Worm (Caenorhabditis elegans) whole organism, L4 larva: ENCODE measurements around the gene ugt-16.

Experiments used
- F44E2.7 ChIP-seq: fragments of 200-800 bp; sonication (Bioruptor generic); IDR thresholded peaks from 2 replicates; pipeline ENCODE4 v2.1.2; 2022; ENCODE audit warnings: missing genetic modification characterization, missing compliant biosample characterization
- F49E8.2 ChIP-seq: sonication (generic microtip); optimal IDR thresholded peaks from 2 replicates; lab custom pipeline; 2016; ENCODE audit warnings: missing compliant biosample characterization, mild to moderate bottlenecking, missing genetic modification characterization, borderline replicate concordance
- R02D3.7 ChIP-seq: fragments of 150-350 bp; sonication (generic microtip); optimal IDR thresholded peaks from 3 replicates; lab custom pipeline; 2014; ENCODE audit warnings: missing biosample characterization, missing genetic modification characterization
- T26A8.4 ChIP-seq: fragments of 200-800 bp; sonication (Bioruptor generic); IDR thresholded peaks from 2 replicates; pipeline ENCODE4 v1.3.6; 2022; ENCODE audit warnings: missing genetic modification characterization, missing compliant biosample characterization
- Y48G9A.11 ChIP-seq: fragments of 200-800 bp; sonication (Bioruptor generic); IDR thresholded peaks from 2 replicates; pipeline ENCODE4 v1.3.6; 2022; ENCODE audit warnings: missing genetic modification reagents, missing genetic modification characterization, missing compliant biosample characterization
- aha-1 ChIP-seq: fragments of 150-350 bp; peaks from one replicate; lab custom pipeline; 2014; ENCODE audit warnings: missing biosample characterization, missing genetic modification characterization
- arid-1 ChIP-seq: fragments of 200-800 bp; sonication (Bioruptor generic); conservative IDR thresholded peaks from 2 replicates; pipeline ENCODE4 v1.3.6; 2022; ENCODE audit warnings: missing genetic modification reagents, missing genetic modification characterization, missing compliant biosample characterization
- ceh-20 ChIP-seq: fragments of 200-800 bp; sonication (Bioruptor generic); IDR thresholded peaks from 2 replicates; pipeline ENCODE4 v1.3.6; 2022; ENCODE audit warnings: missing genetic modification reagents, missing genetic modification characterization, missing compliant biosample characterization
- ceh-62 ChIP-seq: sonication (generic microtip); optimal IDR thresholded peaks from 2 replicates; lab custom pipeline; 2017; ENCODE audit warnings: missing biosample characterization, missing genetic modification characterization
- cey-2 ChIP-seq: sonication (generic microtip); optimal IDR thresholded peaks from 3 replicates; lab custom pipeline; 2017; ENCODE audit warnings: missing genetic modification characterization, mild to moderate bottlenecking, missing compliant biosample characterization, antibody characterized with exemption, borderline replicate concordance; ENCODE audit not compliant: insufficient read depth
- daf-12 ChIP-seq: fragments of 150-350 bp; optimal IDR thresholded peaks from 2 replicates; lab custom pipeline; 2014; ENCODE audit warnings: missing biosample characterization, missing genetic modification reagents, missing genetic modification characterization
- daf-16 ChIP-seq, 3 experiments: sonication (generic microtip); optimal IDR thresholded peaks; 2 replicates each; lab custom pipeline; 2016 to 2017; ENCODE audit warnings: missing genetic modification characterization in 3 of 3, missing genetic modification reagents in 3 of 3, mild to moderate bottlenecking in 2 of 3, missing compliant biosample characterization in 2 of 3, missing biosample characterization in 1 of 3, moderate library complexity in 1 of 3
- dve-1 ChIP-seq: sonication (generic microtip); optimal IDR thresholded peaks from 2 replicates; lab custom pipeline; 2017; ENCODE audit warnings: antibody characterized with exemption, mild to moderate bottlenecking, missing genetic modification characterization, missing compliant biosample characterization; ENCODE audit not compliant: insufficient read depth
- egl-27 ChIP-seq: sonication (generic microtip); optimal IDR thresholded peaks from 3 replicates; lab custom pipeline; 2017; ENCODE audit warnings: missing biosample characterization, missing genetic modification reagents, missing genetic modification characterization
- egl-43 ChIP-seq: fragments of 200-800 bp; sonication (Bioruptor generic); IDR thresholded peaks from 2 replicates; pipeline ENCODE4 v1.3.6; 2022; ENCODE audit warnings: missing genetic modification reagents, missing genetic modification characterization, missing compliant biosample characterization
- hif-1 ChIP-seq, 2 experiments: sonication (generic microtip); optimal IDR thresholded peaks; 2 replicates each; lab custom pipeline; 2016 to 2017; ENCODE audit warnings: missing compliant biosample characterization in 2 of 2, missing genetic modification characterization in 2 of 2, missing genetic modification reagents in 2 of 2, missing genotype in 2 of 2, mild to moderate bottlenecking in 1 of 2
- hlh-11 ChIP-seq: fragments of 200-800 bp; sonication (Bioruptor generic); optimal IDR thresholded peaks from 2 replicates; lab custom pipeline; 2018; ENCODE audit warnings: mild to moderate bottlenecking, missing genetic modification characterization, missing compliant biosample characterization
- hlh-30 ChIP-seq: sonication (generic microtip); optimal IDR thresholded peaks from 2 replicates; lab custom pipeline; 2017; ENCODE audit warnings: antibody characterized with exemption, mild to moderate bottlenecking, missing genetic modification characterization, missing compliant biosample characterization; ENCODE audit not compliant: insufficient read depth
- lim-7 ChIP-seq: fragments of 200-800 bp; sonication (Bioruptor generic); IDR thresholded peaks from 2 replicates; pipeline ENCODE4 v1.3.6; 2022; ENCODE audit warnings: missing genetic modification characterization, missing compliant biosample characterization
- lsy-2 ChIP-seq, 2 experiments: fragments of 150-350 bp in 1 of 2; sonication (generic microtip) in 1 of 2; optimal IDR thresholded peaks; 2 replicates each; lab custom pipeline; 2014 to 2017; ENCODE audit warnings: missing biosample characterization in 2 of 2, missing genetic modification characterization in 2 of 2
- madf-5 ChIP-seq, 2 experiments: fragments of 200-800 bp; sonication (Bioruptor generic); IDR thresholded peaks; 2 replicates each; pipeline ENCODE4 v1.3.6; 2022; ENCODE audit warnings: missing compliant biosample characterization in 2 of 2, missing genetic modification characterization in 2 of 2
- mdl-1 ChIP-seq, 2 experiments: fragments of 150-350 bp in 1 of 2; sonication (generic microtip) in 1 of 2; optimal IDR thresholded peaks; 2 replicates each; lab custom pipeline; 2014 to 2017; ENCODE audit warnings: missing biosample characterization in 2 of 2, missing genetic modification characterization in 2 of 2
- mep-1 ChIP-seq: fragments of 150-350 bp; sonication (generic microtip); optimal IDR thresholded peaks from 3 replicates; lab custom pipeline; 2014; ENCODE audit warnings: missing biosample characterization, missing genetic modification characterization
- mes-2 ChIP-seq: sonication (generic microtip); optimal IDR thresholded peaks from 2 replicates; lab custom pipeline; 2016; ENCODE audit warnings: missing genotype, mild to moderate bottlenecking, missing genetic modification characterization, missing compliant biosample characterization; ENCODE audit not compliant: poor library complexity, severe bottlenecking
- nhr-28 ChIP-seq: fragments of 150-350 bp; optimal IDR thresholded peaks from 2 replicates; lab custom pipeline; 2014; ENCODE audit warnings: missing biosample characterization, missing genetic modification characterization
- nhr-6 ChIP-seq: fragments of 150-350 bp; optimal IDR thresholded peaks from 2 replicates; lab custom pipeline; 2014; ENCODE audit warnings: missing biosample characterization, missing genetic modification characterization
- nhr-77 ChIP-seq: fragments of 150-350 bp; optimal IDR thresholded peaks from 2 replicates; lab custom pipeline; 2014; ENCODE audit warnings: missing biosample characterization, missing genetic modification characterization
- pha-4 ChIP-seq, 2 experiments: fragments of 150-350 bp in 1 of 2; fragments of 200-800 bp in 1 of 2; sonication (Bioruptor generic) in 1 of 2; IDR thresholded peaks in 1 of 2; optimal IDR thresholded peaks in 1 of 2; 2 replicates each; pipeline versions ENCODE4 v1.3.6 to Lab custom; 2014 to 2022; ENCODE audit warnings: missing genetic modification characterization in 2 of 2, missing genetic modification reagents in 2 of 2, missing biosample characterization in 1 of 2, missing compliant biosample characterization in 1 of 2
- php-3 ChIP-seq: fragments of 200-800 bp; sonication (Bioruptor generic); IDR thresholded peaks from 2 replicates; pipeline ENCODE4 v1.3.6; 2022; ENCODE audit warnings: missing genetic modification reagents, missing genetic modification characterization, missing compliant biosample characterization
- rbr-2 ChIP-seq: sonication (generic microtip); optimal IDR thresholded peaks from 2 replicates; lab custom pipeline; 2016; ENCODE audit warnings: missing genotype, missing genetic modification characterization, missing compliant biosample characterization
- tra-1 ChIP-seq: fragments of 200-800 bp; sonication (Bioruptor generic); IDR thresholded peaks from 2 replicates; pipeline ENCODE4 v1.3.6; 2022; ENCODE audit warnings: missing genetic modification reagents, missing genetic modification characterization, missing compliant biosample characterization
- unc-62 ChIP-seq, 3 experiments: fragments of 150-350 bp in 1 of 3; sonication (generic microtip); optimal IDR thresholded peaks in 2 of 3; peaks in 1 of 3; 1 replicate in 1 of 3; 2 replicates in 2 of 3; lab custom pipeline; 2014 to 2017; ENCODE audit warnings: missing biosample characterization in 3 of 3, missing genetic modification characterization in 3 of 3, missing genetic modification reagents in 3 of 3, missing genotype in 1 of 3
- zip-11 ChIP-seq: fragments of 200-800 bp; sonication (Bioruptor generic); IDR thresholded peaks from 2 replicates; pipeline ENCODE4 v1.3.6; 2022; ENCODE audit warnings: missing genetic modification characterization, missing compliant biosample characterization

The ugt-16 gene

ce11 chrV:12814481-12814882 lies 10.3 kb upstream of the ugt-16 start (continued):
- TF ChIP-seq pha-4 (GFP tag; IDR thresholded peaks at IDR 0.05; lab: Robert Waterston, UW) (no peak), pha-4 (tag; optimal IDR thresholded peaks at IDR 0.05; lab: Kevin White, UChicago) (no peak), hif-1 (tag; optimal IDR thresholded peaks at IDR 0.05; lab: Kevin White, UChicago) (peak in 1 of 2 experiments; percentile 65), lim-7 (GFP tag; lab: Robert Waterston, UW) (no peak), T26A8.4 (no peak), F44E2.7 (GFP tag; lab: Robert Waterston, UW) (no peak)

ce11 chrV:12815386-12815785 lies 9.4 kb upstream of the ugt-16 start:
- TF ChIP-seq nhr-77 (tag; lab: Kevin White, UChicago) (peak; percentile 32), nhr-6 (tag; lab: Kevin White, UChicago) (peak; percentile 45), egl-43 (GFP tag; lab: Robert Waterston, UW) (no peak), php-3 (GFP tag; lab: Robert Waterston, UW) (peak; percentile 22; the same call in 1 of the 2 replicates), nhr-28 (peak; percentile 60), dve-1 (tag; lab: Kevin White, UChicago) (peak; percentile 52), daf-16 (GFP tag; optimal IDR thresholded peaks at IDR 0.05; lab: Kevin White, UChicago) (no peak), daf-16 (tag; optimal IDR thresholded peaks at IDR 0.05; lab: Kevin White, UChicago) (peak; percentile 89), zip-11 (GFP tag; lab: Robert Waterston, UW) (no peak), aha-1 (tag; lab: Kevin White, UChicago) (no peak), hlh-11 (tag; lab: Kevin White, UChicago) (peak; percentile 0), arid-1 (GFP tag; lab: Robert Waterston, UW) (no peak), ceh-62 (tag; lab: Kevin White, UChicago) (no peak), mdl-1 (tag; optimal IDR thresholded peaks at IDR 0.05; lab: Kevin White, UChicago) (peak in 1 of 2 experiments; percentile 19)

ce11 chrV:12816672-12817071 lies 8.2 kb upstream of the ugt-16 start:
- TF ChIP-seq tra-1 (GFP tag; lab: Robert Waterston, UW) (no peak), mep-1 (tag; lab: Kevin White, UChicago) (peak; percentile 4), ceh-20 (no peak), hlh-30 (peak; percentile 37), mes-2 (tag; lab: Kevin White, UChicago) (no peak), daf-12 (no peak), R02D3.7 (tag; lab: Kevin White, UChicago) (no peak), cey-2 (tag; lab: Kevin White, UChicago) (no peak), lsy-2 (tag; optimal IDR thresholded peaks at IDR 0.05; lab: Kevin White, UChicago) (peak; percentile 12 to 47), unc-62 (GFP tag; optimal IDR thresholded peaks at IDR 0.05 in 1 of 2; lab: Kevin White, UChicago) (peak in 1 of 2 experiments; percentile 74), unc-62 (tag; optimal IDR thresholded peaks at IDR 0.05; lab: Kevin White, UChicago) (no peak), madf-5 (GFP tag; IDR thresholded peaks at IDR 0.05; lab: Robert Waterston, UW) (no peak), F49E8.2 (no peak), rbr-2 (tag; lab: Kevin White, UChicago) (no peak), egl-27 (tag; lab: Kevin White, UChicago) (no peak), Y48G9A.11 (no peak)

- TF ChIP-seq unc-62 (GFP tag; optimal IDR thresholded peaks at IDR 0.05 in 1 of 2; lab: Kevin White, UChicago) (peak in 1 of 2 experiments; percentile 10), unc-62 (tag; optimal IDR thresholded peaks at IDR 0.05; lab: Kevin White, UChicago) (no peak), arid-1 (GFP tag; lab: Robert Waterston, UW) (no peak)
These were observed 6.3 kb upstream of the ugt-16 start for ce11 chrV:12818486-12818885.
